Worm (Caenorhabditis elegans): ENCODE results near the gene C15C7.6.

The C15C7.6 gene

ce11 chrX:3126233-3126632, 44.1 kb downstream of the C15C7.6 start (continued):
- TF ChIP-seq ceh-62 (tag; optimal IDR thresholded peaks at IDR 0.05) (no peak), ztf-7 (tag; optimal IDR thresholded peaks at IDR 0.05) (no peak), nhr-28 (tag; optimal IDR thresholded peaks at IDR 0.05) (no peak), ceh-20 (GFP tag; IDR thresholded peaks at IDR 0.05) (0 out of 2 replicates have a peak, but pooled peaks have one; percentile 49), T26A8.4 (GFP tag; IDR thresholded peaks at IDR 0.05) (no peak), hmg-1.1 (GFP tag; IDR thresholded peaks at IDR 0.05) (peak; percentile 67), nhr-11 (tag; optimal IDR thresholded peaks at IDR 0.05) (no peak), arid-1 (GFP tag; conservative IDR thresholded peaks at IDR 0.05) (no peak), hlh-30 (tag; optimal IDR thresholded peaks at IDR 0.05; ENCODE audit: insufficient read depth) (no peak), tag-97 (GFP tag; IDR thresholded peaks at IDR 0.05) (no peak), nhr-76 (tag; optimal IDR thresholded peaks at IDR 0.05) (no peak), php-3 (GFP tag; IDR thresholded peaks at IDR 0.05) (no peak), egl-43 (GFP tag; IDR thresholded peaks at IDR 0.05) (no peak), saeg-2 (GFP tag; IDR thresholded peaks at IDR 0.05) (no peak), lin-38 (GFP tag; IDR thresholded peaks at IDR 0.05) (0 out of 2 replicates have a peak, but pooled peaks have one; percentile 10), daf-19 (GFP tag; conservative IDR thresholded peaks at IDR 0.05) (no peak), lsy-2 (tag; optimal IDR thresholded peaks at IDR 0.05) (peak in 1 of 2 experiments; percentile 42), hlh-11 (tag; optimal IDR thresholded peaks at IDR 0.05) (no peak), mep-1 (tag; optimal IDR thresholded peaks at IDR 0.05) (peak; percentile 62), nhr-42 (GFP tag; IDR thresholded peaks at IDR 0.05) (no peak), rbr-2 (tag; optimal IDR thresholded peaks at IDR 0.05) (peak; percentile 31), Y5F2A.4 (GFP tag; optimal IDR thresholded peaks at IDR 0.05) (no peak), ceh-32 (tag; optimal IDR thresholded peaks at IDR 0.05; ENCODE audit: poor library complexity) (no peak), mdt-29 (GFP tag; IDR thresholded peaks at IDR 0.05) (no peak), ctbp-1 (GFP tag; IDR thresholded peaks at IDR 0.05) (peak; percentile 65), nhr-6 (tag; optimal IDR thresholded peaks at IDR 0.05) (no peak), lin-29 (GFP tag; IDR thresholded peaks at IDR 0.05) (no peak), ztf-11 (tag; optimal IDR thresholded peaks at IDR 0.05) (no peak), pha-4 (GFP tag; IDR thresholded peaks at IDR 0.05) (no peak), pha-4 (tag; optimal IDR thresholded peaks at IDR 0.05) (no peak), spr-1 (tag; optimal IDR thresholded peaks at IDR 0.05) (no peak), tra-1 (GFP tag; IDR thresholded peaks at IDR 0.05) (no peak), sdz-12 (GFP tag; optimal IDR thresholded peaks at IDR 0.05) (no peak)

- TF ChIP-seq madf-9 (GFP tag; conservative IDR thresholded peaks at IDR 0.05) (no peak), nhr-237 (tag; optimal IDR thresholded peaks at IDR 0.05) (no peak), mxl-2 (GFP tag; conservative IDR thresholded peaks at IDR 0.05) (no peak), unc-62 (GFP tag; optimal IDR thresholded peaks at IDR 0.05 in 1 of 2) (peak in 1 of 2 experiments; percentile 94), unc-62 (tag; optimal IDR thresholded peaks at IDR 0.05) (no peak), daf-12 (tag; optimal IDR thresholded peaks at IDR 0.05) (no peak), T26A8.4 (GFP tag; IDR thresholded peaks at IDR 0.05) (no peak)
These were observed 50.8 kb downstream of the C15C7.6 start for ce11 chrX:3119606-3120005.

- TF ChIP-seq ZK546.5 (tag; optimal IDR thresholded peaks at IDR 0.05) (no peak), unc-62 (GFP tag; optimal IDR thresholded peaks at IDR 0.05 in 1 of 2) (peak in 1 of 2 experiments; percentile 94), unc-62 (tag; optimal IDR thresholded peaks at IDR 0.05) (no peak), set-16 (GFP tag; IDR thresholded peaks at IDR 0.05) (peak; percentile 55)
These were observed 51.6 kb downstream of the C15C7.6 start for ce11 chrX:3118596-3119287.

Measured in whole organism, L4 larva.